Fruit fly (Drosophila melanogaster) whole organism, embryonic: ENCODE measurements around the gene COX7AL2.
A peak's percentile ranks its signal among the peaks of the same experiment; 100 is the strongest.

Experiments
- Aef1 ChIP-seq: fragments of 200-800 bp; sonication (Bioruptor generic); IDR thresholded peaks from 3 replicates; pipeline ENCODE4 v1.3.6; 2022; ENCODE audit warnings: missing biosample characterization, missing genetic modification characterization
- BtbVII ChIP-seq: fragments of 200-800 bp; sonication (Bioruptor generic); optimal IDR thresholded peaks from 3 replicates; lab custom pipeline; 2017; ENCODE audit warnings: missing biosample characterization, mild to moderate bottlenecking, missing genetic modification characterization
- CG10543 ChIP-seq: fragments of 200-800 bp; sonication (Bioruptor generic); optimal IDR thresholded peaks from 3 replicates; lab custom pipeline; 2017; ENCODE audit warnings: missing biosample characterization, mild to moderate bottlenecking, missing genetic modification characterization, moderate library complexity
- CG11085 ChIP-seq: fragments of 200-800 bp; sonication (Bioruptor generic); IDR thresholded peaks from 2 replicates; pipeline ENCODE4 v1.3.6; 2022; ENCODE audit warnings: missing biosample characterization, missing genetic modification characterization
- CG11093 ChIP-seq: fragments of 200-800 bp; sonication (Bioruptor generic); IDR thresholded peaks from 3 replicates; pipeline ENCODE4 v1.3.6; 2022; ENCODE audit warnings: missing biosample characterization, missing genetic modification characterization
- CG11398 ChIP-seq: fragments of 200-800 bp; sonication (Bioruptor generic); optimal IDR thresholded peaks from 2 replicates; lab custom pipeline; 2016; ENCODE audit warnings: missing biosample characterization, missing genetic modification characterization
- CG11696 ChIP-seq: fragments of 200-800 bp; sonication (Bioruptor generic); IDR thresholded peaks from 2 replicates; pipeline ENCODE4 v1.3.6; 2022; ENCODE audit warnings: missing biosample characterization, missing genetic modification characterization
- CG12659 ChIP-seq: fragments of 200-800 bp; sonication (Bioruptor generic); optimal IDR thresholded peaks from 3 replicates; lab custom pipeline; 2017; ENCODE audit warnings: mild to moderate bottlenecking, missing biosample characterization, missing genetic modification reagents, missing genetic modification characterization
- CG12744 ChIP-seq: fragments of 200-800 bp; sonication (Bioruptor generic); optimal IDR thresholded peaks from 2 replicates; lab custom pipeline; 2016; ENCODE audit warnings: missing biosample characterization, missing genetic modification characterization
- CG15601 ChIP-seq: fragments of 200-800 bp; sonication (Bioruptor generic); optimal IDR thresholded peaks from 3 replicates; lab custom pipeline; 2019; ENCODE audit warnings: missing biosample characterization, mild to moderate bottlenecking, missing genetic modification characterization, moderate library complexity
- CG1603 ChIP-seq: fragments of 200-800 bp; sonication (Bioruptor generic); optimal IDR thresholded peaks from 2 replicates; lab custom pipeline; 2019; ENCODE audit warnings: missing biosample characterization, mild to moderate bottlenecking, missing genetic modification characterization, moderate library complexity
- CG16779 ChIP-seq: fragments of 200-800 bp; sonication (Bioruptor generic); IDR thresholded peaks from 2 replicates; pipeline ENCODE4 v1.3.6; 2022; ENCODE audit warnings: missing biosample characterization, missing genetic modification characterization
- CG17385 ChIP-seq: fragments of 200-800 bp; sonication (Bioruptor generic); optimal IDR thresholded peaks from 3 replicates; lab custom pipeline; 2018; ENCODE audit warnings: missing biosample characterization, mild to moderate bottlenecking, missing genetic modification characterization
- CG3163 ChIP-seq: fragments of 200-800 bp; sonication (Bioruptor generic); optimal IDR thresholded peaks from 3 replicates; lab custom pipeline; 2016; ENCODE audit warnings: missing biosample characterization, missing genetic modification characterization
- CG6813 ChIP-seq: fragments of 200-800 bp; sonication (Bioruptor generic); optimal IDR thresholded peaks from 2 replicates; lab custom pipeline; 2017; ENCODE audit warnings: missing biosample characterization, missing genetic modification characterization, mild to moderate bottlenecking, moderate library complexity, missing genetic modification reagents
- CG6854 ChIP-seq: fragments of 200-800 bp; sonication (Bioruptor generic); optimal IDR thresholded peaks from 3 replicates; lab custom pipeline; 2017; ENCODE audit warnings: missing biosample characterization, mild to moderate bottlenecking, missing genetic modification characterization
- CG7271 ChIP-seq: fragments of 200-800 bp; sonication (Bioruptor generic); optimal IDR thresholded peaks from 2 replicates; lab custom pipeline; 2018; ENCODE audit warnings: missing biosample characterization, mild to moderate bottlenecking, missing genetic modification characterization, moderate library complexity
- CG7928 ChIP-seq: fragments of 200-800 bp; sonication (Bioruptor generic); optimal IDR thresholded peaks from 2 replicates; lab custom pipeline; 2017; ENCODE audit warnings: missing biosample characterization, mild to moderate bottlenecking, missing genetic modification characterization
- CG7987 ChIP-seq: fragments of 200-800 bp; sonication (Bioruptor generic); optimal IDR thresholded peaks from 2 replicates; lab custom pipeline; 2018; ENCODE audit warnings: missing biosample characterization, mild to moderate bottlenecking, missing genetic modification characterization, moderate library complexity
- CG8290 ChIP-seq, 3 experiments: fragments of 200-800 bp; sonication (Bioruptor generic); optimal IDR thresholded peaks; 2 replicates each; lab custom pipeline; 2016 to 2019; ENCODE audit warnings: missing biosample characterization in 3 of 3, missing genetic modification characterization in 3 of 3, mild to moderate bottlenecking in 2 of 3, moderate library complexity in 1 of 3
- D ChIP-seq, 2 experiments: fragments of 200-800 bp in 1 of 2; fragments of >200 bp in 1 of 2; sonication (Bioruptor generic) in 1 of 2; optimal IDR thresholded peaks; 2 replicates in 1 of 2; 3 replicates in 1 of 2; lab custom pipeline; 2017; ENCODE audit warnings: mild to moderate bottlenecking in 1 of 2, missing biosample characterization in 1 of 2, missing genetic modification characterization in 1 of 2, missing genetic modification reagents in 1 of 2
- Dp ChIP-seq: fragments of 200-800 bp; sonication (Bioruptor generic); optimal IDR thresholded peaks from 2 replicates; lab custom pipeline; 2018; ENCODE audit warnings: missing biosample characterization, mild to moderate bottlenecking, missing genetic modification characterization, moderate library complexity
- E2f2 ChIP-seq: fragments of 200-800 bp; sonication (Bioruptor generic); IDR thresholded peaks from 2 replicates; pipeline ENCODE4 v1.3.6; 2022; ENCODE audit warnings: missing biosample characterization, missing genetic modification characterization
- Eip74EF ChIP-seq, 2 experiments: fragments of 200-800 bp in 1 of 2; fragments of >200 bp in 1 of 2; sonication (Bioruptor generic) in 1 of 2; optimal IDR thresholded peaks; 2 replicates each; lab custom pipeline; 2017 to 2019; ENCODE audit warnings: missing biosample characterization in 2 of 2, missing genetic modification characterization in 2 of 2, mild to moderate bottlenecking in 1 of 2, moderate library complexity in 1 of 2
- Hey ChIP-seq: fragments of 200-800 bp; sonication (Bioruptor generic); optimal IDR thresholded peaks from 3 replicates; lab custom pipeline; 2018; ENCODE audit warnings: missing biosample characterization, mild to moderate bottlenecking, missing genetic modification characterization
- Lhr ChIP-seq: fragments of 200-800 bp; sonication (Bioruptor generic); optimal IDR thresholded peaks from 3 replicates; lab custom pipeline; 2017; ENCODE audit warnings: mild to moderate bottlenecking, missing biosample characterization, missing genetic modification reagents, missing genetic modification characterization
- NC2α ChIP-seq: fragments of 200-800 bp; sonication (Bioruptor generic); optimal IDR thresholded peaks from 2 replicates; lab custom pipeline; 2016; ENCODE audit warnings: missing biosample characterization, missing genetic modification characterization
- Nf-YB ChIP-seq: fragments of 200-800 bp; sonication (Bioruptor generic); optimal IDR thresholded peaks from 3 replicates; lab custom pipeline; 2019; ENCODE audit warnings: missing biosample characterization, mild to moderate bottlenecking, missing genetic modification characterization, moderate library complexity
- Nf-YC ChIP-seq: fragments of 200-800 bp; optimal IDR thresholded peaks from 3 replicates; lab custom pipeline; 2019; ENCODE audit warnings: missing biosample characterization, mild to moderate bottlenecking, missing genetic modification characterization, moderate library complexity
- Rfx ChIP-seq: fragments of 200-800 bp; sonication (Bioruptor generic); IDR thresholded peaks from 2 replicates; pipeline ENCODE4 v1.3.6; 2022; ENCODE audit warnings: missing biosample characterization, missing genetic modification characterization
- Side ChIP-seq: fragments of 200-800 bp; sonication (Bioruptor generic); optimal IDR thresholded peaks from 2 replicates; lab custom pipeline; 2016; ENCODE audit warnings: missing biosample characterization, missing genetic modification characterization
- Xbp1 ChIP-seq: fragments of 200-800 bp; sonication (Bioruptor generic); optimal IDR thresholded peaks from 3 replicates; lab custom pipeline; 2016; ENCODE audit warnings: missing biosample characterization, mild to moderate bottlenecking, missing genetic modification characterization
- crp ChIP-seq, 2 experiments: fragments of 200-800 bp; sonication (Bioruptor generic); optimal IDR thresholded peaks; 2 replicates in 1 of 2; 3 replicates in 1 of 2; lab custom pipeline; 2017; ENCODE audit warnings: missing biosample characterization in 2 of 2, missing genetic modification characterization in 2 of 2, mild to moderate bottlenecking in 1 of 2, moderate library complexity in 1 of 2
- gcm ChIP-seq: fragments of 200-800 bp; sonication (Bioruptor generic); optimal IDR thresholded peaks from 2 replicates; lab custom pipeline; 2019; ENCODE audit warnings: missing biosample characterization, mild to moderate bottlenecking, missing genetic modification characterization, moderate library complexity
- kni ChIP-seq: fragments of 200-800 bp; sonication (Bioruptor generic); optimal IDR thresholded peaks from 3 replicates; lab custom pipeline; 2017; ENCODE audit warnings: mild to moderate bottlenecking, missing biosample characterization, missing genetic modification reagents, missing genetic modification characterization
- lilli ChIP-seq: fragments of 200-800 bp; sonication (Bioruptor generic); optimal IDR thresholded peaks from 3 replicates; lab custom pipeline; 2016; ENCODE audit warnings: missing biosample characterization, missing genetic modification characterization
- luna ChIP-seq: fragments of 200-800 bp; sonication (Bioruptor generic); optimal IDR thresholded peaks from 2 replicates; lab custom pipeline; 2016; ENCODE audit warnings: missing biosample characterization, missing genetic modification characterization
- nerfin-1 ChIP-seq: fragments of 200-800 bp; sonication (Bioruptor generic); optimal IDR thresholded peaks from 3 replicates; lab custom pipeline; 2019; ENCODE audit warnings: missing biosample characterization, mild to moderate bottlenecking, missing genetic modification characterization, moderate library complexity
- oc ChIP-seq: fragments of 200-800 bp; sonication (Bioruptor generic); optimal IDR thresholded peaks from 2 replicates; lab custom pipeline; 2018; ENCODE audit warnings: missing biosample characterization, mild to moderate bottlenecking, missing genetic modification characterization, moderate library complexity
- pb ChIP-seq: fragments of 200-800 bp; sonication (Bioruptor generic); optimal IDR thresholded peaks from 3 replicates; lab custom pipeline; 2016; ENCODE audit warnings: missing biosample characterization, missing genetic modification characterization
- pita ChIP-seq: fragments of 200-800 bp; sonication (Bioruptor generic); optimal IDR thresholded peaks from 2 replicates; lab custom pipeline; 2017; ENCODE audit warnings: missing biosample characterization, mild to moderate bottlenecking, missing genetic modification characterization
- ro ChIP-seq: fragments of 200-800 bp; sonication (Bioruptor generic); IDR thresholded peaks from 2 replicates; pipeline ENCODE4 v1.3.6; 2022; ENCODE audit warnings: missing biosample characterization, missing genetic modification characterization
- scrt ChIP-seq: fragments of 200-800 bp; sonication (Bioruptor generic); optimal IDR thresholded peaks from 2 replicates; lab custom pipeline; 2018; ENCODE audit warnings: missing biosample characterization, mild to moderate bottlenecking, missing genetic modification characterization, moderate library complexity
- sr ChIP-seq: fragments of 200-800 bp; sonication (Bioruptor generic); IDR thresholded peaks from 3 replicates; pipeline ENCODE4 v1.3.6; 2022; ENCODE audit warnings: missing biosample characterization, missing genetic modification characterization
- tap ChIP-seq: fragments of 200-800 bp; optimal IDR thresholded peaks from 3 replicates; lab custom pipeline; 2019; ENCODE audit warnings: missing biosample characterization, mild to moderate bottlenecking, missing genetic modification characterization, moderate library complexity
- vfl ChIP-seq: fragments of 200-800 bp; sonication (Bioruptor generic); optimal IDR thresholded peaks from 2 replicates; lab custom pipeline; 2016; ENCODE audit warnings: missing biosample characterization, missing genetic modification characterization
- z ChIP-seq: fragments of 200-800 bp; sonication (Bioruptor generic); IDR thresholded peaks from 3 replicates; pipeline ENCODE4 v1.3.6; 2022; ENCODE audit warnings: missing biosample characterization, missing genetic modification characterization
- zf30C ChIP-seq: fragments of 200-800 bp; sonication (Bioruptor generic); optimal IDR thresholded peaks from 3 replicates; lab custom pipeline; 2018; ENCODE audit warnings: missing biosample characterization, mild to moderate bottlenecking, missing genetic modification characterization

The COX7AL2 gene

dm6 chr2L:2221649-2222150 is 24.0 kb upstream of the COX7AL2 start (continued):
- TF ChIP-seq CG11093 (GFP tag; lab: Robert Waterston, UW) (peak; percentile 96), luna (GFP tag; lab: Kevin White, UChicago) (peak; percentile 90), CG12744 (GFP tag; lab: Kevin White, UChicago) (peak; percentile 93), vfl (GFP tag; lab: Kevin White, UChicago) (peak; percentile 96), D (optimal IDR thresholded peaks at IDR 0.05; lab: Kevin White, UChicago) (no peak), D (GFP tag; optimal IDR thresholded peaks at IDR 0.05; lab: Kevin White, UChicago) (peak; percentile 89), kni (GFP tag; lab: Kevin White, UChicago) (peak; percentile 60), zf30C (GFP tag; lab: Kevin White, UChicago) (peak; percentile 85), E2f2 (peak; percentile 84), CG11696 (peak; percentile 94), Lhr (GFP tag; lab: Kevin White, UChicago) (peak; percentile 84), Rfx (GFP tag; lab: Robert Waterston, UW) (peak; percentile 99), tap (peak; percentile 96), sr (GFP tag; lab: Robert Waterston, UW) (peak; percentile 92), oc (tag; lab: Kevin White, UChicago) (peak; percentile 93), lilli (GFP tag; lab: Kevin White, UChicago) (peak; percentile 96), BtbVII (peak; percentile 94), Side (GFP tag; lab: Kevin White, UChicago) (peak; percentile 94), Aef1 (peak; percentile 97), CG7271 (tag; lab: Kevin White, UChicago) (peak; percentile 69), z (GFP tag; lab: Robert Waterston, UW) (peak; percentile 81), pb (peak; percentile 88), pita (GFP tag; lab: Kevin White, UChicago) (no peak), CG7928 (GFP tag; lab: Kevin White, UChicago) (peak; percentile 75), CG11398 (GFP tag; lab: Kevin White, UChicago) (peak; percentile 90), nerfin-1 (tag; lab: Kevin White, UChicago) (peak; percentile 88), CG16779 (peak; percentile 96), crp (GFP tag; optimal IDR thresholded peaks at IDR 0.05; lab: Kevin White, UChicago) (peak in 1 of 2 experiments; percentile 73), CG15601 (tag; lab: Kevin White, UChicago) (peak; percentile 89), gcm (GFP tag; lab: Kevin White, UChicago) (peak; percentile 95), ro (GFP tag; lab: Robert Waterston, UW) (peak; percentile 94), Nf-YB (GFP tag; lab: Kevin White, UChicago) (peak; percentile 83)

dm6 chr2L:2220573-2221332 is 23.0 kb upstream of the COX7AL2 start, which contains the start of gene papi:
papi (plus strand) TSS chr2L:2220748.
- TF ChIP-seq CG7987 (GFP tag; lab: Kevin White, UChicago) (peak; percentile 38), Eip74EF (GFP tag; optimal IDR thresholded peaks at IDR 0.05; lab: Kevin White, UChicago) (no peak), CG10543 (peak; percentile 38), CG3163 (no peak), Dp (peak; percentile 27), CG8290 (GFP tag; optimal IDR thresholded peaks at IDR 0.05; lab: Kevin White, UChicago) (no peak), CG8290 (tag; optimal IDR thresholded peaks at IDR 0.05; lab: Kevin White, UChicago) (peak in 1 of 2 experiments; percentile 34), CG1603 (tag; lab: Kevin White, UChicago) (peak; percentile 34), scrt (GFP tag; lab: Kevin White, UChicago) (peak; percentile 19), CG12659 (peak; percentile 54), Xbp1 (GFP tag; lab: Kevin White, UChicago) (peak; percentile 9), CG11085 (no peak), Hey (tag; lab: Kevin White, UChicago) (no peak), CG6854 (peak; percentile 16), Nf-YC (tag; lab: Kevin White, UChicago) (no peak), CG6813 (GFP tag; lab: Kevin White, UChicago) (no peak), NC2α (GFP tag; lab: Kevin White, UChicago) (no peak), CG17385 (GFP tag; lab: Kevin White, UChicago) (peak; percentile 27)
